Worm (Caenorhabditis elegans) whole organism, young adult: ENCODE measurements around the gene nep-17.

Experiments
- B0261.1 ChIP-seq: sonication (generic microtip); optimal IDR thresholded peaks from 2 replicates; lab custom pipeline; 2016; ENCODE audit warnings: mild to moderate bottlenecking, missing genetic modification characterization, moderate library complexity, missing compliant biosample characterization
- B0336.3 ChIP-seq: fragments of 200-800 bp; sonication (Bioruptor generic); IDR thresholded peaks from 2 replicates; pipeline ENCODE4 v1.3.6; 2022; ENCODE audit warnings: missing genetic modification characterization, missing compliant biosample characterization
- D2030.7 ChIP-seq: fragments of 200-800 bp; sonication (Bioruptor generic); IDR thresholded peaks from 2 replicates; pipeline ENCODE4 v1.3.6; 2022; ENCODE audit warnings: missing genetic modification reagents, missing genetic modification characterization, missing compliant biosample characterization
- F39B2.1 ChIP-seq: fragments of 200-800 bp; sonication (Bioruptor generic); IDR thresholded peaks from 2 replicates; pipeline ENCODE4 v1.3.6; 2022; ENCODE audit warnings: missing genetic modification reagents, missing genetic modification characterization, missing compliant biosample characterization
- Y53G8AR.9 ChIP-seq: fragments of 200-800 bp; sonication (Bioruptor generic); conservative IDR thresholded peaks from 2 replicates; pipeline ENCODE4 v1.3.6; 2022; ENCODE audit warnings: missing genetic modification reagents, missing genetic modification characterization, missing compliant biosample characterization
- Y56A3A.18 ChIP-seq: fragments of 200-800 bp; sonication (Bioruptor generic); IDR thresholded peaks from 2 replicates; pipeline ENCODE4 v1.3.6; 2022; ENCODE audit warnings: missing genetic modification reagents, missing genetic modification characterization, missing compliant biosample characterization
- Y67H2A.10 ChIP-seq: fragments of 200-800 bp; sonication (Bioruptor generic); conservative IDR thresholded peaks from 2 replicates; pipeline ENCODE4 v1.3.6; 2022; ENCODE audit warnings: missing genetic modification reagents, missing genetic modification characterization, missing compliant biosample characterization
- Y95B8A.8 ChIP-seq: fragments of 200-800 bp; sonication (Bioruptor generic); IDR thresholded peaks from 2 replicates; pipeline ENCODE4 v1.3.6; 2022; ENCODE audit warnings: missing genetic modification reagents, missing genetic modification characterization, missing compliant biosample characterization
- bed-1 ChIP-seq: fragments of 200-800 bp; sonication (Bioruptor generic); IDR thresholded peaks from 2 replicates; pipeline ENCODE4 v1.3.6; 2022; ENCODE audit warnings: missing genetic modification reagents, missing genetic modification characterization, missing compliant biosample characterization
- cebp-2 ChIP-seq: fragments of 200-800 bp; sonication (Bioruptor generic); IDR thresholded peaks from 2 replicates; pipeline ENCODE4 v1.3.6; 2022; ENCODE audit warnings: missing genetic modification characterization, missing compliant biosample characterization
- ceh-27 ChIP-seq: fragments of 200-800 bp; sonication (Bioruptor generic); optimal IDR thresholded peaks from 2 replicates; lab custom pipeline; 2018; ENCODE audit warnings: mild to moderate bottlenecking, missing genetic modification characterization, moderate library complexity, missing compliant biosample characterization
- dpff-1 ChIP-seq: sonication (generic microtip); optimal IDR thresholded peaks from 2 replicates; lab custom pipeline; 2017; ENCODE audit warnings: mild to moderate bottlenecking, missing genetic modification characterization, missing compliant biosample characterization
- efl-1 ChIP-seq: fragments of 150-350 bp; optimal IDR thresholded peaks from 2 replicates; lab custom pipeline; 2014; ENCODE audit warnings: missing biosample characterization, missing genetic modification reagents, missing genetic modification characterization
- egrh-3 ChIP-seq: fragments of 200-800 bp; sonication (Bioruptor generic); IDR thresholded peaks from 2 replicates; pipeline ENCODE4 v1.3.6; 2022; ENCODE audit warnings: missing genetic modification reagents, missing genetic modification characterization, missing compliant biosample characterization
- gei-17 ChIP-seq: fragments of 200-800 bp; sonication (Bioruptor generic); optimal IDR thresholded peaks from 2 replicates; lab custom pipeline; 2018; ENCODE audit warnings: mild to moderate bottlenecking, missing genetic modification characterization, missing compliant biosample characterization
- hlh-12 ChIP-seq: sonication (generic microtip); optimal IDR thresholded peaks from 2 replicates; lab custom pipeline; 2016; ENCODE audit warnings: missing genetic modification characterization, missing compliant biosample characterization
- hmg-1.2 ChIP-seq: fragments of 200-800 bp; sonication (Bioruptor generic); IDR thresholded peaks from 2 replicates; pipeline ENCODE4 v1.3.6; 2022; ENCODE audit warnings: missing genetic modification reagents, missing genetic modification characterization, missing compliant biosample characterization
- let-526 ChIP-seq: fragments of 200-800 bp; sonication (Bioruptor generic); IDR thresholded peaks from 2 replicates; pipeline ENCODE4 v1.3.6; 2022; ENCODE audit warnings: missing genetic modification reagents, missing genetic modification characterization, missing compliant biosample characterization
- let-607 ChIP-seq, 2 experiments: fragments of 200-800 bp in 1 of 2; sonication (Bioruptor generic) in 1 of 2; sonication (generic microtip) in 1 of 2; optimal IDR thresholded peaks; 2 replicates each; lab custom pipeline; 2016 to 2018; ENCODE audit warnings: mild to moderate bottlenecking in 2 of 2, missing compliant biosample characterization in 2 of 2, missing genetic modification characterization in 2 of 2, moderate library complexity in 2 of 2, missing genotype in 1 of 2
- mcd-1 ChIP-seq: fragments of 200-800 bp; sonication (Bioruptor generic); IDR thresholded peaks from 2 replicates; pipeline ENCODE4 v1.3.6; 2022; ENCODE audit warnings: missing genetic modification reagents, missing genetic modification characterization, missing compliant biosample characterization
- repo-1 ChIP-seq: sonication (generic microtip); optimal IDR thresholded peaks from 2 replicates; lab custom pipeline; 2017; ENCODE audit warnings: mild to moderate bottlenecking, missing genetic modification characterization, missing compliant biosample characterization
- rpc-1 ChIP-seq, 2 experiments: fragments of 150-350 bp in 1 of 2; sonication (generic microtip) in 1 of 2; optimal IDR thresholded peaks; 2 replicates each; lab custom pipeline; 2014 to 2018; ENCODE audit warnings: missing biosample characterization in 1 of 2, missing genetic modification characterization in 1 of 2, missing genetic modification reagents in 1 of 2, missing genotype in 1 of 2
- sdz-38 ChIP-seq: sonication (generic microtip); optimal IDR thresholded peaks from 2 replicates; lab custom pipeline; 2016; ENCODE audit warnings: missing genotype, missing genetic modification characterization, missing compliant biosample characterization
- snpc-1.3 ChIP-seq: sonication (generic microtip); optimal IDR thresholded peaks from 2 replicates; lab custom pipeline; 2017; ENCODE audit warnings: missing genetic modification characterization, mild to moderate bottlenecking, missing compliant biosample characterization, antibody characterized with exemption, moderate library complexity, missing genotype, missing genetic modification reagents; ENCODE audit not compliant: insufficient read depth
- tbx-9 ChIP-seq: sonication (generic microtip); optimal IDR thresholded peaks from 2 replicates; lab custom pipeline; 2016; ENCODE audit warnings: borderline replicate concordance, missing genetic modification characterization, inconsistent platforms, missing compliant biosample characterization
- unc-130 ChIP-seq: sonication (generic microtip); optimal IDR thresholded peaks from 2 replicates; lab custom pipeline; 2016; ENCODE audit warnings: missing genetic modification reagents, missing genetic modification characterization, missing compliant biosample characterization
- unc-62 ChIP-seq: fragments of 150-350 bp; optimal IDR thresholded peaks from 2 replicates; lab custom pipeline; 2014; ENCODE audit warnings: missing biosample characterization, missing genetic modification reagents, missing genetic modification characterization
- zfh-2 ChIP-seq: fragments of 200-800 bp; sonication (Bioruptor generic); conservative IDR thresholded peaks from 2 replicates; pipeline ENCODE4 v1.3.6; 2022; ENCODE audit warnings: missing genetic modification reagents, missing genetic modification characterization, missing compliant biosample characterization
- ztf-25 ChIP-seq: fragments of 200-800 bp; sonication (Bioruptor generic); IDR thresholded peaks from 2 replicates; pipeline ENCODE4 v1.3.6; 2022; ENCODE audit warnings: missing genetic modification reagents, missing genetic modification characterization, missing compliant biosample characterization
- ztf-26 ChIP-seq: sonication (generic microtip); optimal IDR thresholded peaks from 2 replicates; lab custom pipeline; 2017; ENCODE audit warnings: missing genetic modification characterization, missing compliant biosample characterization

Gene nep-17

DNA sequence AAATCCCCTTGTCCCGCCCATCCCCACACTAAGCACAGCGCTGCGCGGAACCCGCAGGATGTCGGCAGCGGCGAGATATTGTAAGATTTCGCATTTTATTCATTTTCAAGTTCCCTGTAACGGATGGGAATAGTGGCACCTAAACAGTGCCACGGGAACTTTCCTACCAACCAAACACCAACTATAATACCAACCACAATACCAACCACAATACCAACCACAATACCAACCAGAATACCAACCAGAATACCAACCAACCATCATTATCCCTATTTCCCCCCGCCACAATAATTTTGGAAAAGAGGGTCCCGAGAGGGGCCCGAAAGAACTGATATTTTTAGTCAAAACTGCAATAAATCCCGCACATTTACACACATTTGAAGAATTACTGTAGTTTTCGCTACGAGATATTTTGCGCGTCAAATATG, 14.4 kb downstream of the nep-17 start (continued):
- no peak for TF ChIP-seq Y67H2A.10 (GFP tag; lab: Robert Waterston, UW)
- TF ChIP-seq ztf-26 (tag; lab: Kevin White, UChicago): no peak
- peak; percentile 52; the same call in 1 of the 2 replicates for TF ChIP-seq B0336.3 (GFP tag; lab: Robert Waterston, UW)
- TF ChIP-seq repo-1 (tag; lab: Kevin White, UChicago): no peak
- TF ChIP-seq gei-17 (GFP tag; lab: Kevin White, UChicago): no peak
- TF ChIP-seq unc-130 (GFP tag; lab: Kevin White, UChicago): peak; percentile 67
- TF ChIP-seq D2030.7 (GFP tag; lab: Robert Waterston, UW): peak; percentile 97
- TF ChIP-seq snpc-1.3: peak; percentile 74
- TF ChIP-seq dpff-1 (tag; lab: Kevin White, UChicago): no peak

- TF ChIP-seq zfh-2 (GFP tag; lab: Robert Waterston, UW): peak; percentile 87
- TF ChIP-seq let-526 (GFP tag; lab: Robert Waterston, UW): no peak
- no peak for TF ChIP-seq Y56A3A.18 (GFP tag; lab: Robert Waterston, UW)
- TF ChIP-seq let-607 (tag; optimal IDR thresholded peaks at IDR 0.05; lab: Kevin White, UChicago): no peak
- TF ChIP-seq sdz-38 (tag; lab: Kevin White, UChicago): no peak
- TF ChIP-seq egrh-3 (GFP tag; lab: Robert Waterston, UW): peak; percentile 55; the same call in 1 of the 2 replicates
- no peak for TF ChIP-seq hmg-1.2 (GFP tag; lab: Robert Waterston, UW)
Observed at ce11 chrII:13529131-13529530, 21.5 kb downstream of the nep-17 start.

ce11 chrII:13530657-13531056, 23.0 kb downstream of the nep-17 start:
- TF ChIP-seq D2030.7 (GFP tag; lab: Robert Waterston, UW): no peak
- TF ChIP-seq unc-62 (GFP tag; lab: Kevin White, UChicago): no peak
- no peak for TF ChIP-seq ceh-27 (GFP tag; lab: Kevin White, UChicago)
- TF ChIP-seq zfh-2 (GFP tag; lab: Robert Waterston, UW): peak; percentile 63; the same call in 1 of the 2 replicates
- TF ChIP-seq, all 124 proteins: peak for 1

DNA sequence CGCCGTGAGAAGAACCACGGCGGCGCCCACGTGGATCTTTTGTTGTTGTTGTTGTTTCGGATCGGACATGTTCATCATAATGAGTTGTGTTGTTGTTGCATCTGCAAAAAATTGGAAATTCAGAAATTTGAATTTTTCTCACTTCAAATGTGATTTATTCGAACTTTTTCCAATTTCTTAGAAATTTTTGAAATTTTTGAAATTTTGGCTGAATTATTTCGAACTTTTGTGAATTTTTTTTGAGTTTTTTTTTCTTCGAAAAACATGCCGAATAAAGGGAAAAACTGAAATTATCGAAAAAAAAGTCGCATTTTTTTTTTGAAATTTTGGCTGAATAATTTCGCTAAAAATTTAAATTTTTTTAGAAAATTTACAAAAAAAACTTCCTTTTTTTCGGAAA, 23.5 kb downstream of the nep-17 start, which contains the start of gene snx-14:
snx-14 (minus strand) TSS at position 101 of the 400 bp plus-strand sequence.
- TF ChIP-seq efl-1 (no peak), tbx-9 (tag; lab: Kevin White, UChicago) (no peak), bed-1 (no peak), hlh-12 (tag; lab: Kevin White, UChicago) (no peak), Y53G8AR.9 (GFP tag; lab: Robert Waterston, UW) (no peak), rpc-1 (optimal IDR thresholded peaks at IDR 0.05; lab: Kevin White, UChicago) (no peak), rpc-1 (tag; optimal IDR thresholded peaks at IDR 0.05; lab: Kevin White, UChicago) (no peak), cebp-2 (GFP tag; lab: Robert Waterston, UW) (no peak), Y56A3A.18 (GFP tag; lab: Robert Waterston, UW) (no peak), mcd-1 (GFP tag; lab: Robert Waterston, UW) (no peak), B0261.1 (no peak), ztf-25 (no peak), hmg-1.2 (GFP tag; lab: Robert Waterston, UW) (no peak)

- TF ChIP-seq F39B2.1: no peak
- TF ChIP-seq Y95B8A.8 (GFP tag; lab: Robert Waterston, UW): no peak
- TF ChIP-seq, all 124 proteins: peak for 0
Observed at ce11 chrII:13540956-13541355, 33.3 kb downstream of the nep-17 start, which contains the start of the genes noa-1 and Y48E1B.17. Gene noa-1 (minus strand): TSS chrII:13541056. Gene Y48E1B.17 (minus strand): TSS chrII:13541084.
